Worm (Caenorhabditis elegans) whole organism, L4 larva: ENCODE measurements around the gene K09F5.4.
A peak's percentile ranks its signal among the peaks of the same experiment; 100 is the strongest.

Experiments
- F10B5.3 ChIP-seq: sonication (generic microtip); optimal IDR thresholded peaks from 2 replicates; lab custom pipeline; 2016; ENCODE audit warnings: mild to moderate bottlenecking, missing genetic modification characterization, missing compliant biosample characterization
- F37D6.2 ChIP-seq: sonication (generic microtip); optimal IDR thresholded peaks from 2 replicates; lab custom pipeline; 2016; ENCODE audit warnings: mild to moderate bottlenecking, missing genetic modification characterization, missing compliant biosample characterization
- F44E2.7 ChIP-seq: fragments of 200-800 bp; sonication (Bioruptor generic); IDR thresholded peaks from 2 replicates; pipeline ENCODE4 v2.1.2; 2022; ENCODE audit warnings: missing genetic modification characterization, missing compliant biosample characterization
- R02D3.7 ChIP-seq: fragments of 150-350 bp; sonication (generic microtip); optimal IDR thresholded peaks from 3 replicates; lab custom pipeline; 2014; ENCODE audit warnings: missing biosample characterization, missing genetic modification characterization
- T26A8.4 ChIP-seq: fragments of 200-800 bp; sonication (Bioruptor generic); IDR thresholded peaks from 2 replicates; pipeline ENCODE4 v1.3.6; 2022; ENCODE audit warnings: missing genetic modification characterization, missing compliant biosample characterization
- Y48G9A.11 ChIP-seq: fragments of 200-800 bp; sonication (Bioruptor generic); IDR thresholded peaks from 2 replicates; pipeline ENCODE4 v1.3.6; 2022; ENCODE audit warnings: missing genetic modification reagents, missing genetic modification characterization, missing compliant biosample characterization
- ZK546.5 ChIP-seq, 2 experiments: sonication (generic microtip); optimal IDR thresholded peaks; 2 replicates each; lab custom pipeline; 2017; ENCODE audit warnings: missing biosample characterization in 2 of 2, missing genetic modification characterization in 2 of 2
- aha-1 ChIP-seq: fragments of 150-350 bp; peaks from one replicate; lab custom pipeline; 2014; ENCODE audit warnings: missing biosample characterization, missing genetic modification characterization
- attf-4 ChIP-seq: sonication (generic microtip); optimal IDR thresholded peaks from 3 replicates; lab custom pipeline; 2017; ENCODE audit warnings: missing biosample characterization, missing genetic modification characterization
- ceh-28 ChIP-seq: fragments of 150-350 bp; optimal IDR thresholded peaks from 2 replicates; lab custom pipeline; 2014; ENCODE audit warnings: missing biosample characterization, missing genetic modification reagents, missing genetic modification characterization
- ceh-82 ChIP-seq: sonication (generic microtip); optimal IDR thresholded peaks from 2 replicates; lab custom pipeline; 2017; ENCODE audit warnings: missing biosample characterization, missing genetic modification characterization
- daf-16 ChIP-seq, 3 experiments: sonication (generic microtip); optimal IDR thresholded peaks; 2 replicates each; lab custom pipeline; 2016 to 2017; ENCODE audit warnings: missing genetic modification characterization in 3 of 3, missing genetic modification reagents in 3 of 3, mild to moderate bottlenecking in 2 of 3, missing compliant biosample characterization in 2 of 3, missing biosample characterization in 1 of 3, moderate library complexity in 1 of 3
- dve-1 ChIP-seq: sonication (generic microtip); optimal IDR thresholded peaks from 2 replicates; lab custom pipeline; 2017; ENCODE audit warnings: antibody characterized with exemption, mild to moderate bottlenecking, missing genetic modification characterization, missing compliant biosample characterization; ENCODE audit not compliant: insufficient read depth
- fkh-10 ChIP-seq: fragments of 150-350 bp; optimal IDR thresholded peaks from 2 replicates; lab custom pipeline; 2014; ENCODE audit warnings: missing biosample characterization, missing genetic modification reagents, missing genetic modification characterization
- fos-1 ChIP-seq: fragments of 150-350 bp; optimal IDR thresholded peaks from 2 replicates; lab custom pipeline; 2014; ENCODE audit warnings: missing biosample characterization, missing genetic modification characterization
- hlh-30 ChIP-seq: sonication (generic microtip); optimal IDR thresholded peaks from 2 replicates; lab custom pipeline; 2017; ENCODE audit warnings: antibody characterized with exemption, mild to moderate bottlenecking, missing genetic modification characterization, missing compliant biosample characterization; ENCODE audit not compliant: insufficient read depth
- lim-7 ChIP-seq: fragments of 200-800 bp; sonication (Bioruptor generic); IDR thresholded peaks from 2 replicates; pipeline ENCODE4 v1.3.6; 2022; ENCODE audit warnings: missing genetic modification characterization, missing compliant biosample characterization
- lin-13 ChIP-seq: fragments of 150-350 bp; optimal IDR thresholded peaks from 2 replicates; lab custom pipeline; 2014; ENCODE audit warnings: missing biosample characterization, missing genetic modification reagents, missing genetic modification characterization
- lin-15B ChIP-seq: fragments of 150-350 bp; sonication (generic microtip); optimal IDR thresholded peaks from 3 replicates; lab custom pipeline; 2014; ENCODE audit warnings: missing biosample characterization, missing genetic modification characterization
- lin-29 ChIP-seq: fragments of 200-800 bp; sonication (Bioruptor generic); IDR thresholded peaks from 2 replicates; pipeline ENCODE4 v1.3.6; 2022; ENCODE audit warnings: missing genetic modification reagents, missing genetic modification characterization, missing compliant biosample characterization
- lin-38 ChIP-seq: fragments of 200-800 bp; sonication (Bioruptor generic); IDR thresholded peaks from 2 replicates; pipeline ENCODE4 v1.3.6; 2022; ENCODE audit warnings: missing genetic modification reagents, missing genetic modification characterization, missing compliant biosample characterization
- lin-39 ChIP-seq: fragments of 150-350 bp; optimal IDR thresholded peaks from 2 replicates; lab custom pipeline; 2014; ENCODE audit warnings: missing biosample characterization, missing genetic modification reagents, missing genetic modification characterization
- lir-3 ChIP-seq: sonication (generic microtip); optimal IDR thresholded peaks from 2 replicates; lab custom pipeline; 2016; ENCODE audit warnings: mild to moderate bottlenecking, missing genetic modification characterization, missing compliant biosample characterization
- mdl-1 ChIP-seq, 2 experiments: fragments of 150-350 bp in 1 of 2; sonication (generic microtip) in 1 of 2; optimal IDR thresholded peaks; 2 replicates each; lab custom pipeline; 2014 to 2017; ENCODE audit warnings: missing biosample characterization in 2 of 2, missing genetic modification characterization in 2 of 2
- mep-1 ChIP-seq: fragments of 150-350 bp; sonication (generic microtip); optimal IDR thresholded peaks from 3 replicates; lab custom pipeline; 2014; ENCODE audit warnings: missing biosample characterization, missing genetic modification characterization
- mxl-3 ChIP-seq: fragments of 200-800 bp; sonication (Bioruptor generic); optimal IDR thresholded peaks from 2 replicates; lab custom pipeline; 2018; ENCODE audit warnings: mild to moderate bottlenecking, missing genetic modification characterization, missing compliant biosample characterization
- nhr-10 ChIP-seq: fragments of 150-350 bp; optimal IDR thresholded peaks from 2 replicates; lab custom pipeline; 2014; ENCODE audit warnings: missing biosample characterization, missing genetic modification characterization
- nhr-102 ChIP-seq: sonication (generic microtip); optimal IDR thresholded peaks from 2 replicates; lab custom pipeline; 2016; ENCODE audit warnings: mild to moderate bottlenecking, missing genetic modification characterization, moderate library complexity, missing compliant biosample characterization
- nhr-11 ChIP-seq: fragments of 150-350 bp; optimal IDR thresholded peaks from 2 replicates; lab custom pipeline; 2014; ENCODE audit warnings: missing biosample characterization, missing genetic modification characterization
- nhr-48 ChIP-seq: sonication (generic microtip); optimal IDR thresholded peaks from 2 replicates; lab custom pipeline; 2016; ENCODE audit warnings: mild to moderate bottlenecking, missing genetic modification characterization, missing compliant biosample characterization
- nhr-77 ChIP-seq: fragments of 150-350 bp; optimal IDR thresholded peaks from 2 replicates; lab custom pipeline; 2014; ENCODE audit warnings: missing biosample characterization, missing genetic modification characterization
- pqm-1 ChIP-seq: sonication (generic microtip); optimal IDR thresholded peaks from 2 replicates; lab custom pipeline; 2017; ENCODE audit warnings: missing biosample characterization, missing genetic modification characterization
- rbr-2 ChIP-seq: sonication (generic microtip); optimal IDR thresholded peaks from 2 replicates; lab custom pipeline; 2016; ENCODE audit warnings: missing genotype, missing genetic modification characterization, missing compliant biosample characterization
- set-16 ChIP-seq: fragments of 200-800 bp; sonication (Bioruptor generic); IDR thresholded peaks from 2 replicates; pipeline ENCODE4 v1.3.6; 2022; ENCODE audit warnings: missing genetic modification reagents, missing genetic modification characterization, missing compliant biosample characterization
- spr-1 ChIP-seq: sonication (generic microtip); optimal IDR thresholded peaks from 2 replicates; lab custom pipeline; 2016; ENCODE audit warnings: mild to moderate bottlenecking, missing genetic modification characterization, missing compliant biosample characterization
- unc-62 ChIP-seq, 3 experiments: fragments of 150-350 bp in 1 of 3; sonication (generic microtip); optimal IDR thresholded peaks in 2 of 3; peaks in 1 of 3; 1 replicate in 1 of 3; 2 replicates in 2 of 3; lab custom pipeline; 2014 to 2017; ENCODE audit warnings: missing biosample characterization in 3 of 3, missing genetic modification characterization in 3 of 3, missing genetic modification reagents in 3 of 3, missing genotype in 1 of 3
- vab-7 ChIP-seq: fragments of 200-800 bp; sonication (Bioruptor generic); IDR thresholded peaks from 2 replicates; pipeline ENCODE4 v1.3.6; 2022; ENCODE audit warnings: missing genetic modification reagents, missing genetic modification characterization, missing compliant biosample characterization
- zag-1 ChIP-seq: fragments of 150-350 bp; optimal IDR thresholded peaks from 2 replicates; lab custom pipeline; 2014; ENCODE audit warnings: missing biosample characterization, missing genetic modification characterization

The K09F5.4 gene

ce11 chrX:7720565-7720964, 10.0 kb upstream of the K09F5.4 start:
- TF ChIP-seq pqm-1 (tag; lab: Kevin White, UChicago), result no peak
- no peak for TF ChIP-seq nhr-11 (tag; lab: Kevin White, UChicago)
- no peak for TF ChIP-seq F10B5.3
- no peak for TF ChIP-seq mdl-1 (tag; optimal IDR thresholded peaks at IDR 0.05; lab: Kevin White, UChicago)
- TF ChIP-seq vab-7 (GFP tag; lab: Robert Waterston, UW), result no peak
- no peak for TF ChIP-seq Y48G9A.11 (GFP tag; lab: Robert Waterston, UW)
- peak in 1 of 2 experiments; percentile 72 for TF ChIP-seq unc-62 (GFP tag; optimal IDR thresholded peaks at IDR 0.05 in 1 of 2; lab: Kevin White, UChicago)
- no peak for TF ChIP-seq unc-62 (tag; optimal IDR thresholded peaks at IDR 0.05; lab: Kevin White, UChicago)
- TF ChIP-seq aha-1 (tag; lab: Kevin White, UChicago), result peak; percentile 46
- no peak for TF ChIP-seq nhr-48 (tag; lab: Kevin White, UChicago)
- TF ChIP-seq fkh-10 (GFP tag; lab: Kevin White, UChicago), result no peak
- TF ChIP-seq mxl-3 (GFP tag; lab: Kevin White, UChicago), result no peak
- TF ChIP-seq lin-15B (tag; lab: Kevin White, UChicago), result no peak
- TF ChIP-seq nhr-10 (tag; lab: Kevin White, UChicago), result no peak
- no peak for TF ChIP-seq R02D3.7 (tag; lab: Kevin White, UChicago)
- no peak for TF ChIP-seq daf-16 (GFP tag; optimal IDR thresholded peaks at IDR 0.05; lab: Kevin White, UChicago)
- TF ChIP-seq daf-16 (tag; optimal IDR thresholded peaks at IDR 0.05; lab: Kevin White, UChicago), result no peak

- TF ChIP-seq lin-39 (tag; lab: Kevin White, UChicago), result no peak
- TF ChIP-seq set-16, result no peak
- TF ChIP-seq ZK546.5 (tag; optimal IDR thresholded peaks at IDR 0.05; lab: Kevin White, UChicago), result no peak
Measured at ce11 chrX:7718972-7719371, 8.4 kb upstream of the K09F5.4 start, which contains the start of gene K09F5.6. K09F5.6 (plus strand) TSS chrX:7719272.

ce11 chrX:7715463-7715862, 4.9 kb upstream of the K09F5.4 start:
- TF ChIP-seq zag-1 (tag; lab: Kevin White, UChicago) (no peak), mep-1 (tag; lab: Kevin White, UChicago) (no peak), F44E2.7 (GFP tag; lab: Robert Waterston, UW) (no peak), nhr-11 (tag; lab: Kevin White, UChicago) (peak; percentile 55), attf-4 (no peak), lir-3 (tag; lab: Kevin White, UChicago) (no peak), unc-62 (GFP tag; optimal IDR thresholded peaks at IDR 0.05 in 1 of 2; lab: Kevin White, UChicago) (peak in 1 of 2 experiments; percentile 90), unc-62 (tag; optimal IDR thresholded peaks at IDR 0.05; lab: Kevin White, UChicago) (no peak), lim-7 (no peak)

- TF ChIP-seq lin-13 (no peak), fos-1 (tag; lab: Kevin White, UChicago) (no peak), fkh-10 (GFP tag; lab: Kevin White, UChicago) (no peak), nhr-77 (no peak), spr-1 (tag; lab: Kevin White, UChicago) (no peak), ceh-82 (no peak), ceh-28 (tag; lab: Kevin White, UChicago) (no peak), nhr-102 (tag; lab: Kevin White, UChicago) (no peak)
Measured at ce11 chrX:7712887-7713286, 2.3 kb upstream of the K09F5.4 start.

ce11 chrX:7710187-7710586, 356 bp downstream of the K09F5.4 start:
- TF ChIP-seq lin-29 (GFP tag; lab: Robert Waterston, UW) (no peak), dve-1 (tag; lab: Kevin White, UChicago) (no peak), T26A8.4 (GFP tag; lab: Robert Waterston, UW) (no peak), hlh-30 (tag; lab: Kevin White, UChicago) (peak; percentile 20), lin-38 (GFP tag; lab: Robert Waterston, UW) (no peak), rbr-2 (tag; lab: Kevin White, UChicago) (no peak), F37D6.2 (tag; lab: Kevin White, UChicago) (no peak), aha-1 (tag; lab: Kevin White, UChicago) (peak; percentile 48)
- TF ChIP-seq, all 104 proteins: peak for 2
